Worm (Caenorhabditis elegans): Measurements from ENCODE around the gene nspe-2.

nspe-2 gene

DNA sequence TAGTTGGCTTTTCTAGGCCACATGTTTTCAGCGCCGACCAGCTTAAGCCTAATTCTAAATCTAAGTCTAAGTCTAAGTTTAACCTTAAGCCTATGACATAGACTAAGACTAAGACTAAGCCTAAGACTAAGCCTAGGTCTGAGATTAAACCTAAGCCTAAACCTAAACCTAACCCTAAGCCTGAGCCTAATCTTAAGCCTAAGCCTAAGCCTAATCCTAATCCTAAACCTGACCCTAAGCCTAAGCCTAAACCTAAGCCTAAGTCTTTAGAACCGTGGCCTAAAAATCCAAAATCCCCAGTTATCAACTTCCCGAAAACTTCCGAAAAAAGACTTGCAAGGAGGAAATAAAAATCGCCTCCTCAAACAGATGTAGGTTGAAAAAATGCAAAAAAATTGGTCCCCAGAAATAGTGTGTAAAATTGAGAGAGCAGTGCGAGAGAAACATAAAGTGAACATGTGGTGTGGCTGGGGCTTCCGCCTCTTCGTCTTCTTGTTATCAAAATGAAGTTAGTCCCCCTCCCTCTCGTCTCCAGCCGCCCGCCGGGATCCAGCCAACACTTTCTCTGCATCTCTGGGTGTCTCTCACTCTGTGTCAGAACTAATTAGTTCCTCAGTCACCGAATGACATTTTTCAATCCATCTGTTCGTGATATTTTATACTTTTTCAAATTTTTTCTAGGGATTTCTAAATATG lies 40.6 kb upstream of the nspe-2 start:
- TF ChIP-seq ces-1 (GFP tag; optimal IDR thresholded peaks at IDR 0.05) (peak; percentile 36), hlh-1 (tag; optimal IDR thresholded peaks at IDR 0.05) (peak; percentile 66), cnd-1 (tag; optimal IDR thresholded peaks at IDR 0.05) (no peak)

DNA sequence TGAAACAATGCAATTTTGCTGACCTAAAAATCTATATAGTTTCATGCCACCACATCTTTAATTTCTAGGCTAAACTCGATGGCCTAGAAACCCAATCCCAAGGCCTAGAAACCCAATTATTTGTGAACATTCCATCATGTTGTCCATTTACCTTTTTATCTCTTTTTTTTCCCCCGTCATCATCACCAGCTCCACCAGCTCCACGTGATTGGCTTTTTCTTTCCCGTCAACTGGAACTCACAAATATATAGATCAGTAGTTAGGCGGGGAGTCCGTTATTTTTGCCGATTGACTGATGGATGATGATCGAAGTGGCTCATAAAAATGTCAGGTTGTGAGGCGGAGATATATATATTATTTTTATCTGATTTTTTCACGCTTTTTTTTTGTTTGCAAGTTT lies 39.2 kb upstream of the nspe-2 start:
- TF ChIP-seq ceh-43 (GFP tag; optimal IDR thresholded peaks at IDR 0.05) (no peak), unc-120 (tag; optimal IDR thresholded peaks at IDR 0.05; ENCODE audit: poor library complexity, severe bottlenecking) (no peak), unc-62 (GFP tag; optimal IDR thresholded peaks at IDR 0.05) (no peak), nhr-76 (tag; optimal IDR thresholded peaks at IDR 0.05) (no peak), ceh-39 (tag; optimal IDR thresholded peaks at IDR 0.05) (no peak), mep-1 (tag; optimal IDR thresholded peaks at IDR 0.05) (no peak), tbx-8 (GFP tag; optimal IDR thresholded peaks at IDR 0.05) (no peak), pha-4 (tag; optimal IDR thresholded peaks at IDR 0.05) (no peak), flh-1 (GFP tag; optimal IDR thresholded peaks at IDR 0.05) (no peak), elt-3 (tag; optimal IDR thresholded peaks at IDR 0.05) (no peak), blmp-1 (tag; optimal IDR thresholded peaks at IDR 0.05) (no peak), nhr-2 (tag; optimal IDR thresholded peaks at IDR 0.05) (no peak), mab-5 (tag; optimal IDR thresholded peaks at IDR 0.05) (no peak), unc-39 (tag; optimal IDR thresholded peaks at IDR 0.05) (no peak), mls-2 (tag; optimal IDR thresholded peaks at IDR 0.05) (no peak), lsy-2 (tag; optimal IDR thresholded peaks at IDR 0.05) (no peak), elt-1 (tag; optimal IDR thresholded peaks at IDR 0.05; ENCODE audit: borderline replicate concordance, insufficient read depth) (no peak), nhr-28 (tag; optimal IDR thresholded peaks at IDR 0.05) (no peak), ceh-83 (GFP tag; optimal IDR thresholded peaks at IDR 0.05) (no peak), sptf-1 (tag; optimal IDR thresholded peaks at IDR 0.05) (no peak)

DNA sequence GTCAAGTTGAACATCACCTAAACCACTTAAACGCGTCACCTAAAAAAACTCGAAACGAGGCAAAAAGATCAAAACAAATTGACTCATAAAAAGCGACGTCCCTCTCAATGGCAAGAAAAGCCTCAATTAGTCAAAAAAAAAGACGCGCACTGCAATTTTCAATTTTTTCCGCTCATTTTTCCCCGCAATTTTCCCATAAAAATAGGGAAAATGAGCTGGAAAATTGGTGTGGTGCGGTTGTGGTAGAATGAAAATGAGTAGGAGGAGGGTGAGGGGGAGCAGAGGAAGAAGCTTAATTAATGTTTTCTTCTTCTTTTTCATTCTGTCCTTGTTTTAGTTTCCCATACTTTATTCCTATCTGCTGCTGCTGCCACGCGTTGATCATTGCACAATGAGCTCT lies 38.4 kb upstream of the nspe-2 start:
- TF ChIP-seq lin-13 (tag; optimal IDR thresholded peaks at IDR 0.05) (no peak), ham-2 (GFP tag; optimal IDR thresholded peaks at IDR 0.05) (no peak), mls-2 (tag; optimal IDR thresholded peaks at IDR 0.05) (no peak), snpc-4 (tag; optimal IDR thresholded peaks at IDR 0.05) (no peak), sptf-1 (tag; optimal IDR thresholded peaks at IDR 0.05) (no peak), ceh-83 (GFP tag; optimal IDR thresholded peaks at IDR 0.05) (no peak), nhr-237 (tag; optimal IDR thresholded peaks at IDR 0.05) (no peak), unc-62 (GFP tag; optimal IDR thresholded peaks at IDR 0.05) (no peak), mep-1 (tag; optimal IDR thresholded peaks at IDR 0.05) (no peak), ces-1 (GFP tag; optimal IDR thresholded peaks at IDR 0.05) (no peak), elt-3 (tag; optimal IDR thresholded peaks at IDR 0.05) (no peak), cnd-1 (tag; optimal IDR thresholded peaks at IDR 0.05) (no peak)

DNA sequence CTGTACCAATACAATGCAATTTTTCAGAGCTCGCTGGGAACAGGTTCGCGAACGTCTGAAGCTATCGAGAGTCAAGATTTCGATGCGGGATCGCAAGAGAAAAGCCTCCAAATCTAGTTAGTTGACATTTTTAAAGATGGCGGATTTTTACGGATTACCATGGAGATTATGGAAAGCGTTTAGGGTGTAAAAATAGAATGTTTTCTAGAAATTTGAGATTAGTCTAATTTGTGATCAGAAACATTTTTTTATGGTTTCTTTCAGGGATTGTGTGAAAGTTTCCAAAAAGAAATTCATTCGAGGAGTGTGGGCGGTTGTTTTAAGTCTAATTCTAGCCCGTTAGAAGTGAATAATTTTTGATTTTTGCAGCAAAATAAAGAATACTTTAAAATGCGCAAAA lies 36.6 kb upstream of the nspe-2 start:
- TF ChIP-seq ham-2 (GFP tag; optimal IDR thresholded peaks at IDR 0.05) (no peak), M03D4.4 (tag; optimal IDR thresholded peaks at IDR 0.05) (no peak), nhr-237 (tag; optimal IDR thresholded peaks at IDR 0.05) (no peak), unc-39 (tag; optimal IDR thresholded peaks at IDR 0.05) (no peak), elt-3 (tag; optimal IDR thresholded peaks at IDR 0.05) (no peak), snpc-4 (tag; optimal IDR thresholded peaks at IDR 0.05) (no peak), mep-1 (tag; optimal IDR thresholded peaks at IDR 0.05) (no peak), ztf-11 (tag; optimal IDR thresholded peaks at IDR 0.05) (no peak), flh-1 (GFP tag; optimal IDR thresholded peaks at IDR 0.05) (no peak), mls-2 (tag; optimal IDR thresholded peaks at IDR 0.05) (no peak), lin-13 (tag; optimal IDR thresholded peaks at IDR 0.05) (no peak), cnd-1 (tag; optimal IDR thresholded peaks at IDR 0.05) (no peak), pha-4 (tag; optimal IDR thresholded peaks at IDR 0.05) (no peak), zip-8 (tag; optimal IDR thresholded peaks at IDR 0.05) (no peak), sptf-1 (tag; optimal IDR thresholded peaks at IDR 0.05) (no peak), bed-3 (GFP tag; optimal IDR thresholded peaks at IDR 0.05) (no peak), ces-1 (GFP tag; optimal IDR thresholded peaks at IDR 0.05) (no peak), nhr-76 (tag; optimal IDR thresholded peaks at IDR 0.05) (no peak), unc-62 (GFP tag; optimal IDR thresholded peaks at IDR 0.05) (no peak), lsy-2 (tag; optimal IDR thresholded peaks at IDR 0.05) (no peak)

DNA sequence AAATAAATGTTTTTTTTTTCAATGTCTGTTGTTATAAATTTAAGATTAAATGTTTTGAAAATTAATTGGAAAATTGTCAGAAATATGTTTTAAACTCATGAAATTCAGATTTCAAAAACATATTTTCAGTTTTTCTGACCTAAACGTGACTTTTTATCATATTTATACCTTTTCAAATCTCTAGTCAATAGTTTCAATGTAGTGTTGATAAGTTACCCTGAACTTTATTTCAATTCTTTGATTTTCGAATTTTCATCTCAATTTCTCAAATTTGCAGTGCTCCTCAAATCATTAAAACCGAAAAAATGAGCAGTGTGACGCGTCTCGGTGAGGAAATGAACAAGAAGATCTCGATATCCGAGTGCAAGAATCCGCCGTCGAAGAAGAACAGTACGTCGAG lies 35.3 kb upstream of the nspe-2 start, which contains the start of gene rgs-4:
rgs-4 (plus strand) TSS at position 301 of the 400 bp plus-strand sequence.
- TF ChIP-seq mls-2 (tag; optimal IDR thresholded peaks at IDR 0.05) (no peak), nhr-76 (tag; optimal IDR thresholded peaks at IDR 0.05) (no peak), ces-1 (GFP tag; optimal IDR thresholded peaks at IDR 0.05) (no peak), ham-2 (GFP tag; optimal IDR thresholded peaks at IDR 0.05) (no peak), zip-8 (tag; optimal IDR thresholded peaks at IDR 0.05) (no peak), nhr-28 (tag; optimal IDR thresholded peaks at IDR 0.05) (no peak)
